Worm (Caenorhabditis elegans) whole organism, midembryonic: Measurements from ENCODE around the gene Y55F3AM.13.

ENCODE experiments used
- T22C8.4 ChIP-seq: fragments of 200-800 bp; sonication (Bioruptor generic); IDR thresholded peaks from 2 replicates; pipeline ENCODE4 v1.3.6; 2022; ENCODE audit warnings: missing genetic modification characterization, missing compliant biosample characterization
- cog-1 ChIP-seq: sonication (generic microtip); optimal IDR thresholded peaks from 2 replicates; lab custom pipeline; 2016; ENCODE audit warnings: missing genetic modification characterization, missing compliant biosample characterization
- flt-1 ChIP-seq: fragments of 200-800 bp; sonication (Bioruptor generic); IDR thresholded peaks from 2 replicates; pipeline ENCODE4 v1.3.6; 2022; ENCODE audit warnings: missing genetic modification characterization, missing compliant biosample characterization
- med-1 ChIP-seq: sonication (generic microtip); optimal IDR thresholded peaks from 2 replicates; lab custom pipeline; 2017; ENCODE audit warnings: missing genetic modification characterization, mild to moderate bottlenecking, missing compliant biosample characterization, antibody characterized with exemption, missing genetic modification reagents; ENCODE audit not compliant: insufficient read depth
- ref-1 ChIP-seq: fragments of 200-800 bp; sonication (Bioruptor generic); conservative IDR thresholded peaks from 2 replicates; pipeline ENCODE4 v1.3.6; 2022; ENCODE audit warnings: missing genetic modification reagents, missing genetic modification characterization, missing compliant biosample characterization
- tab-1 ChIP-seq: fragments of 200-800 bp; sonication (Bioruptor generic); IDR thresholded peaks from 2 replicates; pipeline ENCODE4 v1.3.6; 2022; ENCODE audit warnings: missing genetic modification characterization, missing compliant biosample characterization
- ztf-23 ChIP-seq: fragments of 200-800 bp; sonication (Bioruptor generic); IDR thresholded peaks from 2 replicates; pipeline ENCODE4 v1.3.6; 2022; ENCODE audit warnings: missing genetic modification reagents, missing genetic modification characterization, missing compliant biosample characterization
- ztf-29 ChIP-seq: fragments of 200-800 bp; sonication (Bioruptor generic); IDR thresholded peaks from 2 replicates; pipeline ENCODE4 v1.3.6; 2022; ENCODE audit warnings: missing genetic modification reagents, missing genetic modification characterization, missing compliant biosample characterization

DNA sequence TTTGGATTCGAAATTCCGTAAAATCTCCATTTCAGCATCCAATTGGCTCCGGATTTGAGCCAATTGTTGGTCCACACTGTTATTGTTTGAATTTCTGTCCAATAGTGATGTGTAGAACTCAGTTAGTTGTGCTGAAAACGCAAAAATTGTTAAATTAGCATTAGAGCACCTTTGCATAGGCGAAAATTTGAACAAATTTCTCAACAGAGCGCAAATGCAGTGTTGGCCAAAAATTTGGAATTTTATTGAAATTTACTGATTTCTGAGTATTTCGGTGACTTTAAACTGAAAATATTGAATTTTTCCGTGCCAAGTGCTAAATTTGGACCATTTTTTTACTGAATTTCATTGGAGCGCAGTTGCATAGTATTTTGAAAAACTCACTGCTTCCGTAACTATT is 15.6 kb downstream of the Y55F3AM.13 start:
- no peak for TF ChIP-seq tab-1 (GFP tag; lab: Robert Waterston, UW)
- TF ChIP-seq ref-1 (GFP tag; lab: Robert Waterston, UW) = no peak
- TF ChIP-seq T22C8.4 (GFP tag; lab: Robert Waterston, UW) = no peak
- no peak for TF ChIP-seq cog-1 (tag; lab: Kevin White, UChicago)
- no peak for TF ChIP-seq med-1
- no peak for TF ChIP-seq flt-1 (GFP tag; lab: Robert Waterston, UW)
- TF ChIP-seq ztf-23 = no peak
- TF ChIP-seq ztf-29 (GFP tag; lab: Robert Waterston, UW) = no peak
